Worm (Caenorhabditis elegans) whole organism, L4/young adult: Measurements from ENCODE around the gene Y48A6B.14.

Experiments
- W03F9.2 ChIP-seq: fragments of 150-350 bp; optimal IDR thresholded peaks from 2 replicates; lab custom pipeline; 2014; ENCODE audit warnings: missing biosample characterization, missing genetic modification characterization
- dao-5 ChIP-seq: sonication (generic microtip); optimal IDR thresholded peaks from 2 replicates; lab custom pipeline; 2016; ENCODE audit warnings: missing genotype, missing genetic modification characterization, moderate library complexity, missing compliant biosample characterization
- him-1 ChIP-seq: sonication (generic microtip); optimal IDR thresholded peaks from 2 replicates; lab custom pipeline; 2016; ENCODE audit warnings: missing genotype, missing genetic modification reagents, missing genetic modification characterization, missing compliant biosample characterization

Gene Y48A6B.14

DNA sequence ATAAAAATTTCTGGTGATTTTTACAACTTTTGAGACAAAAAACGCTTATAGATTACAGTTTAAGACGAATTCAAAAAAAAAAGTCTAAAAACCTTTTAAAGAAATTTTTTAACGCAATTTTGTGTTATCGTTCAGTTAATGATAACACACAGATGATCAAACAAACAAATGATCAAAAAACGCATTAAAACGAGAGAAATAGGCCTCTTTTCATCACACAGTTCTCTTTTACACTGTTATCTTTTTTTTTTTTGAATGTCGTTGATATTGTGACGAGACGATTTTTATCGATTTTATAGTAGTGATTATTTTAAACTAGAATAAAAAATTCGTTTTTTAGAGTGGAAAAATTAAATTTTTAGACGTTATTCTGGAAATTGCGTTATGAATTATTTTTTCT, 28.4 kb downstream of the Y48A6B.14 start:
- peak; percentile 36 for TF ChIP-seq W03F9.2 (tag; lab: Kevin White, UChicago)
- no peak for TF ChIP-seq dao-5 (tag; lab: Kevin White, UChicago)

DNA sequence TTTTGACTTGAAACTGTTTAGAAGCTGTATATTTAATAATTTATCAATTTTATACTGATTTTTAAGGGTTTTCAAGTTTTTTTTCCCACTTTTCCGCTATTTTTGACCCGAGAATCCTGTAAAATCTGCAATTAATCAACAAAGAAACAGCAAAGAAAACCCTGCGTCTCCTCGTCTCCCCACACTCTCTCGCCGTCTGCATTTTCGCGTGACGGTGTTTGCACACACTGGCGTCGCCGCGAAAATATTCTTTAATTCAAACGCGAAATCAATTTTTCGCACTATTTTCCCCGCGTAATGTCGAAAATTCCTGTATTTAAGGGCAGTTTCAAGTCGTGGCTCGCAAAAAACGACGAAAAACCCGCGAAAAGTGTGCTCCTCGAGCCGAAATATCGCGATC, 31.9 kb downstream of the Y48A6B.14 start, which contains the start of gene rsa-2:
TSS of gene rsa-2 (plus strand) at position 221 of the 400 bp plus-strand sequence.
- TF ChIP-seq him-1 (tag; lab: Kevin White, UChicago) = no peak
- no peak for TF ChIP-seq dao-5 (tag; lab: Kevin White, UChicago)
- peak; percentile 4 for TF ChIP-seq W03F9.2 (tag; lab: Kevin White, UChicago)

DNA sequence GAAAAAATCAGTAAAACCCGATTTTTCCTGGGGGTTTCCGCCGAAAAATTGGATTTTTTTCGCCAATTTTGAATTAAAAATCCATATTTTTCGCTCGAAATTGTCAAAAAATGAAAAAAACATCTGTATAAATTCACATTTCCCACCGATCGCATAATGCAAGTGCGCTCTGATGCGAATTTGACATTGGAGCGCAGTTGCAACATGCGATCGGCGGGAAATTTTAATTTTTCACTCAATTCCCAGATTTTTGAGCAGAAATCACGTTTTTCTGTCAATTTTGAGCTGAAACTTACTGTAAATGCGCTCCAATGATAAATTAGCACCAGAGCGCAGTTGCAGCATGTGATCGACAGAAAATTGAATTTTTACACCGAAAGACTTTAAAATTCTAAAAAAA, 33.2 kb downstream of the Y48A6B.14 start:
- TF ChIP-seq him-1 (tag; lab: Kevin White, UChicago) (no peak), dao-5 (tag; lab: Kevin White, UChicago) (no peak), W03F9.2 (tag; lab: Kevin White, UChicago) (no peak)

DNA sequence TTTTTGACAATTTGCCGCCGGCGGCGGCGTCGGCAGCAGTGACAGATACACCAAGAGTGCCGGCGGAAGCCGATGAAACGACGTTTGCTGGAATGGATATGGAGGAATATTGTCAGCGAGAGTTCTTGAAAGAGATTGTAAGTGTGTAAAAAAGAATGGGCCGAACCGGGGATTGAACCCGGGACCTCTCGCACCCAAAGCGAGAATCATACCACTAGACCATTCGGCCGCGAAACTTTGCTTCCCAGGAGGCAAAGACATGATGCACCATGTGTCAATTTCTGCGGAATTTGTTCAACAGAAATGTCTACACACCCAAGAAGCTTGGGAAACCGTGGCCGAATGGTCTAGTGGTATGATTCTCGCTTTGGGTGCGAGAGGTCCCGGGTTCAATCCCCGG, 35.3 kb downstream of the Y48A6B.14 start:
- TF ChIP-seq him-1 (tag; lab: Kevin White, UChicago) = peak; percentile 81
- no peak for TF ChIP-seq dao-5 (tag; lab: Kevin White, UChicago)
- peak; percentile 74 for TF ChIP-seq W03F9.2 (tag; lab: Kevin White, UChicago)

DNA sequence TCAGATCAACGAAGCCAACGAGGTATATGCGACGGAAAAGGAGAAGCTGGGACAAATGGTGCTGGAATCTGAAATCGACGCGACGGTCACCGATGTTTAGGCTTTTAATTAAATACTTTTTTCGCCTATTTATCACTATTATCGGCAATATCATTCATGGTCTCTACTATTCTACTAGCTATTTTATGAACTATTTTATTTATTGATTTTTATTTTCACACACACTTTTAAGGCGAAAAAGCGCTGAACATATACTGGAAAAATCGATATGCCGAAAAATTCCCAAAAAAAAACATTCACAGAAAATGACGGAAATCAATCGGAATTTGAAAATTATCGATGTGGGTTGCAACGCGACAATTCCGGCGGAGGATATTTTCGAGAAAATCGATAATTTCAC, 37.1 kb downstream of the Y48A6B.14 start, which contains the start of gene W09D6.1:
TSS of gene W09D6.1 (plus strand) at position 301 of the 400 bp plus-strand sequence.
- TF ChIP-seq W03F9.2 (tag; lab: Kevin White, UChicago) (no peak), dao-5 (tag; lab: Kevin White, UChicago) (no peak), him-1 (tag; lab: Kevin White, UChicago) (no peak)

DNA sequence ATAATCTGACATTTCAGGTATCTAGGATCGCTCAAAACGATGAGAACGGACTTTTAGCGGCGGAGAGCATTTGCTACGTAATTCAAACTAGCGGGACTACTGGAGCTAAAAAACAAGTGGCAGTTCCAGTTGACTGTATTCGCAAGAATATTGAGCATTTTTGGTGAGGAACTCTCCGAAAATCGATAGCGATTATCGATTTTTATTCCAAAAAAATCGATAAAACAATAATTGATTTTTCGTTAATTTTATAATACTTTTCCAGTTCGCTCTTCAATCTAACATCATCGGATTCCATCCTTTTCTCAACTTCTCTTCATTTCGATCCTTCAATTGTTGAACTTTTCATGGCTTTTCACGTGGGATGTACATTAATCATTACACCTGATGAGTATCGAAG, 37.9 kb downstream of the Y48A6B.14 start:
- TF ChIP-seq him-1 (tag; lab: Kevin White, UChicago) (no peak), W03F9.2 (tag; lab: Kevin White, UChicago) (no peak), dao-5 (tag; lab: Kevin White, UChicago) (no peak)

DNA sequence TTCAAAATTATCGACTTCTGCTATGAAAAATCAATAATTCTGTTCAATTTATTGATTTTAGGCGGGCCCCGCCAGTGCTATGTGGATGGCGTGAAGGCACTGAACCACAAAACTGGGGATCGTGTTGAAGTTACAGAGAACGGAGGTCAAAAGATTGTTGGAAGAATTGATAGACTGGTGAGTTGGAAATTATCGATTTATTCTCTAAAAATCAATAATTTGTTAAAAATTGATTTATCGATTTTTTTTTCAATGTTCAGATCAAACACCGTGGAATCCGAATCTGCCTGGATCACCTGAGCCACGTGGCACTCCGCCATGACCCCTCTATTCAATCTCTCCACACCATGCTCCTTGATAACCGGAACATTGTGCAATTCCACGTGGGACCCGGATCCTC, 38.8 kb downstream of the Y48A6B.14 start:
- TF ChIP-seq W03F9.2 (tag; lab: Kevin White, UChicago) (no peak), him-1 (tag; lab: Kevin White, UChicago) (no peak), dao-5 (tag; lab: Kevin White, UChicago) (no peak)

DNA sequence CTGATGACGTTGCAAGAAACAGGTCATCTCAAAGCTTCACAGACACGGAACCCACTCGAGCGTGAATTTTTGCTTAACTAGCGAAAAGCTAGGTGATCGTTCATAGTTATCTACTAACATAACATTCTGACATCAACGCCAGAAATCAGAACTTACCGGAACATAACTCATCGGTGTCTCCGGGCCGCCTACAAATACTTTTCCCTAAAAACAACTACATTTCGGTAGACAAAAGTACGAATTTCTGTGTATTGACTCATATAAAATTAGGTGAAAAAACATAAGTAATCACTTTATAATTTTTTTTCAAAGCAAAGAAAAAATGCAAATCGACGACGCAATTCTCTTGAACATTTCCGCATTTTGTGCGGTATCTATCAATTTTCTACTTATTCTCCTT, 42.8 kb downstream of the Y48A6B.14 start, which contains the start of gene str-261:
TSS of gene str-261 (plus strand) at position 301 of the 400 bp plus-strand sequence.
- no peak for TF ChIP-seq dao-5 (tag; lab: Kevin White, UChicago)

DNA sequence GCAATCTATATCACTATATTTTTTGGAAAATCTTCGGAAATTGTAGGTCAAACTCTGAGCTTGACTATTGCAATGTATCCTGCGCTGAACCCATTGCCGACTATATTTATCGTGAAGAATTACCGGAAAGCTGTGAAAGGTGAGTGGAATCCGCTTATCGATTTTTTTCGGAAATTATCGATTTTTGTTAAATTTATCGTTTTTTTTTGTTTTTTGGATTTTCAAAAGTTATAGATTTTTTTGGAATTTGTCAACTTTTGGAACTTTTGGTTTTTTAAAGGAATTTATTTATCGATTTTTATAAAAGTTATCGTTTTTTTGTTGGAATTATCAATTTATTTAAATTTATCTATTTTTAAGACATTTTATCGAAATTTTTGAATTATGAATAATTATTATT, 45.3 kb downstream of the Y48A6B.14 start:
- no peak for TF ChIP-seq W03F9.2 (tag; lab: Kevin White, UChicago)

DNA sequence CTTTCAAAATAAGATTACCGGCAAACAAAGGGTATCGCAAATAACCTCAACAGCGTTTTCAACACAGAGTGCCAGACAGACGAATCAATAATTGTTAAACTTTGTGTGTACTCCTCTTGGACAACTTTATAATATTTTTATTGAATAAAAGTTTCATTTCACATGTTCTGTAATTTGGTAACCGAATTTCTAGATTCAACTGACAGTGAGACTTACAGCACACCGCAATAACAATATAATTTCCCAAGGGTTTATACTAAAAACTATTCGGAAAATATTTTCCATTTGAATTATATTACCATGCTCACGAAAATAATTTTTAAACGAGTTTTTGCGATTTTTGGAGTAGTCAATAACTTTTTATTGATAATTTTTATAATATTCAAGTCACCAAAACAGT, 46.0 kb downstream of the Y48A6B.14 start, which contains the start of gene str-246:
TSS of gene str-246 (plus strand) at position 301 of the 400 bp plus-strand sequence.
- TF ChIP-seq W03F9.2 (tag; lab: Kevin White, UChicago) (no peak), dao-5 (tag; lab: Kevin White, UChicago) (no peak), him-1 (tag; lab: Kevin White, UChicago) (no peak)

DNA sequence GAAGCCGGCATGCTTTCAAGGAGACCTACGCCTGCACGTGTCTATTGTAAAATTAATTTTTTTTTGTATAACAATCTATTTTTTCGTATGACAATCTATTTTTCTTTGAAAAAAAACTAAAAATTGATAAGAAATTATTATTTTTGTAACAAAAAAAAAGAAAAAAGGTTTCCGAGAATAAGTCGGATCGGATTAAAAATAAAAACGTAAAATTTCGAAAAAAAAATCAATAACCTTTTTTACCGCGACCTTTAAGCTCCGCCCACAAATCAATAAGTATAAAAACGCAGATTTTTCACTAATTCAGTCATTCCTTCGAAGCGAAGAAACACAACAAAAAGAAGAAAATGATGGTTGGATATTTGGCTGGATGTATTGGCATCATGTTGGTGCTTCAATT, 48.0 kb downstream of the Y48A6B.14 start, which contains the start of gene W09D6.4:
TSS of gene W09D6.4 (plus strand) at position 301 of the 400 bp plus-strand sequence.
- TF ChIP-seq W03F9.2 (tag; lab: Kevin White, UChicago) = no peak
- no peak for TF ChIP-seq dao-5 (tag; lab: Kevin White, UChicago)
- no peak for TF ChIP-seq him-1 (tag; lab: Kevin White, UChicago)
